Worm (Caenorhabditis elegans) whole organism, L2 larva: ENCODE results near the gene nep-12.

Source experiments
- C34F6.9 ChIP-seq: fragments of 150-350 bp; optimal IDR thresholded peaks from 2 replicates; lab custom pipeline; 2014; ENCODE audit warnings: missing biosample characterization, missing genetic modification characterization
- R02D3.7 ChIP-seq: fragments of 150-350 bp; optimal IDR thresholded peaks from 2 replicates; lab custom pipeline; 2014; ENCODE audit warnings: missing biosample characterization, missing genetic modification characterization
- Y55F3AM.14 ChIP-seq: fragments of 200-800 bp; sonication (Bioruptor generic); optimal IDR thresholded peaks from 2 replicates; lab custom pipeline; 2018; ENCODE audit warnings: mild to moderate bottlenecking, missing genetic modification characterization, missing compliant biosample characterization
- ceh-16 ChIP-seq: fragments of 150-350 bp; optimal IDR thresholded peaks from 2 replicates; lab custom pipeline; 2014; ENCODE audit warnings: missing biosample characterization, missing genetic modification characterization
- elt-1 ChIP-seq: fragments of 150-350 bp; optimal IDR thresholded peaks from 2 replicates; lab custom pipeline; 2014; ENCODE audit warnings: missing biosample characterization, missing genetic modification characterization
- elt-3 ChIP-seq: sonication (generic microtip); optimal IDR thresholded peaks from 2 replicates; lab custom pipeline; 2017; ENCODE audit warnings: missing biosample characterization, missing genetic modification characterization
- lin-13 ChIP-seq: fragments of 150-350 bp; optimal IDR thresholded peaks from 2 replicates; lab custom pipeline; 2014; ENCODE audit warnings: missing biosample characterization, missing genetic modification reagents, missing genetic modification characterization
- lin-39 ChIP-seq: fragments of 150-350 bp; optimal IDR thresholded peaks from 2 replicates; lab custom pipeline; 2014; ENCODE audit warnings: missing biosample characterization, missing genetic modification reagents, missing genetic modification characterization
- mbf-1 ChIP-seq: sonication (generic microtip); optimal IDR thresholded peaks from 2 replicates; lab custom pipeline; 2017; ENCODE audit warnings: missing biosample characterization, missing genetic modification characterization
- mdl-1 ChIP-seq, 2 experiments: fragments of 150-350 bp in 1 of 2; sonication (generic microtip) in 1 of 2; optimal IDR thresholded peaks; 2 replicates each; lab custom pipeline; 2017; ENCODE audit warnings: missing biosample characterization in 2 of 2, missing genetic modification characterization in 2 of 2
- nhr-6 ChIP-seq: fragments of 150-350 bp; optimal IDR thresholded peaks from 2 replicates; lab custom pipeline; 2014; ENCODE audit warnings: missing biosample characterization, missing genetic modification characterization
- skn-1 ChIP-seq: sonication (generic microtip); optimal IDR thresholded peaks from 2 replicates; lab custom pipeline; 2017; ENCODE audit warnings: missing biosample characterization, missing genetic modification characterization
- unc-55 ChIP-seq: fragments of 150-350 bp; sonication (generic microtip); optimal IDR thresholded peaks from 3 replicates; lab custom pipeline; 2014; ENCODE audit warnings: missing biosample characterization, missing genetic modification reagents, missing genetic modification characterization
- zag-1 ChIP-seq: fragments of 150-350 bp; optimal IDR thresholded peaks from 2 replicates; lab custom pipeline; 2014; ENCODE audit warnings: missing biosample characterization, missing genetic modification characterization

- TF ChIP-seq ceh-16 (tag; lab: Kevin White, UChicago) = no peak
- no peak for TF ChIP-seq nhr-6 (tag; lab: Kevin White, UChicago)
- no peak for TF ChIP-seq elt-3 (tag; lab: Kevin White, UChicago)
- no peak for TF ChIP-seq mdl-1 (tag; optimal IDR thresholded peaks at IDR 0.05; lab: Kevin White, UChicago)
- TF ChIP-seq lin-39 = no peak
- TF ChIP-seq skn-1 (tag; lab: Kevin White, UChicago) = no peak
- no peak for TF ChIP-seq C34F6.9
- no peak for TF ChIP-seq Y55F3AM.14
- TF ChIP-seq unc-55 (GFP tag; lab: Kevin White, UChicago) = no peak
- no peak for TF ChIP-seq zag-1 (tag; lab: Kevin White, UChicago)
- TF ChIP-seq mbf-1 (tag; lab: Kevin White, UChicago) = no peak
- TF ChIP-seq R02D3.7 = no peak
- no peak for TF ChIP-seq elt-1 (tag; lab: Kevin White, UChicago)
- no peak for TF ChIP-seq lin-13 (GFP tag; lab: Kevin White, UChicago)
These were observed 14.4 kb downstream of the nep-12 start for ce11 chrII:4769886-4770285.
